Worm (Caenorhabditis elegans) whole organism, mixed stage, embryonic: ENCODE data around the gene col-125.
"Not testable (repeated sequence)": the region's sequence is repeated elsewhere in the genome, so short reads cannot be mapped to it uniquely, and the experiment has no call there.

Experiments used
- blmp-1 ChIP-seq: fragments of 150-350 bp; optimal IDR thresholded peaks from 2 replicates; lab custom pipeline; 2014; ENCODE audit warnings: missing biosample characterization, missing genetic modification characterization
- ceh-39 ChIP-seq: fragments of 150-350 bp; optimal IDR thresholded peaks from 2 replicates; lab custom pipeline; 2014; ENCODE audit warnings: missing biosample characterization, missing genetic modification characterization
- ces-1 ChIP-seq: fragments of 150-350 bp; optimal IDR thresholded peaks from 2 replicates; lab custom pipeline; 2014; ENCODE audit warnings: missing biosample characterization, missing genetic modification reagents, missing genetic modification characterization
- elt-3 ChIP-seq: fragments of 150-350 bp; optimal IDR thresholded peaks from 2 replicates; lab custom pipeline; 2014; ENCODE audit warnings: missing biosample characterization, missing genetic modification characterization
- lin-13 ChIP-seq: fragments of 150-350 bp; optimal IDR thresholded peaks from 2 replicates; lab custom pipeline; 2014; ENCODE audit warnings: missing biosample characterization, missing genetic modification characterization
- lsy-2 ChIP-seq: fragments of 150-350 bp; optimal IDR thresholded peaks from 2 replicates; lab custom pipeline; 2014; ENCODE audit warnings: missing biosample characterization, missing genetic modification characterization
- nhr-12 ChIP-seq: fragments of 150-350 bp; optimal IDR thresholded peaks from 2 replicates; lab custom pipeline; 2014; ENCODE audit warnings: missing biosample characterization, missing genetic modification characterization
- nhr-237 ChIP-seq: fragments of 150-350 bp; optimal IDR thresholded peaks from 2 replicates; lab custom pipeline; 2014; ENCODE audit warnings: missing biosample characterization, missing genetic modification characterization
- nhr-28 ChIP-seq: fragments of 150-350 bp; optimal IDR thresholded peaks from 2 replicates; lab custom pipeline; 2014; ENCODE audit warnings: missing biosample characterization, missing genetic modification characterization
- sem-2 ChIP-seq: fragments of 200-800 bp; sonication (Bioruptor generic); optimal IDR thresholded peaks from 2 replicates; lab custom pipeline; 2018; ENCODE audit warnings: mild to moderate bottlenecking, missing genetic modification characterization, missing compliant biosample characterization
- sptf-1 ChIP-seq: sonication (generic microtip); optimal IDR thresholded peaks from 2 replicates; lab custom pipeline; 2017; ENCODE audit warnings: mild to moderate bottlenecking, missing genetic modification characterization, moderate library complexity, missing compliant biosample characterization
- unc-39 ChIP-seq: fragments of 150-350 bp; optimal IDR thresholded peaks from 2 replicates; lab custom pipeline; 2014; ENCODE audit warnings: missing biosample characterization, missing genetic modification characterization
- unc-62 ChIP-seq: fragments of 150-350 bp; optimal IDR thresholded peaks from 2 replicates; lab custom pipeline; 2014; ENCODE audit warnings: missing biosample characterization, missing genetic modification reagents, missing genetic modification characterization
- ztf-11 ChIP-seq: fragments of 150-350 bp; optimal IDR thresholded peaks from 2 replicates; lab custom pipeline; 2014; ENCODE audit warnings: missing biosample characterization, missing genetic modification characterization

- not testable (repeated sequence) for TF ChIP-seq unc-62 (GFP tag; lab: Kevin White, UChicago); nhr-237 (tag; lab: Kevin White, UChicago); ceh-39 (tag; lab: Kevin White, UChicago); ces-1 (GFP tag; lab: Kevin White, UChicago); ztf-11 (tag; lab: Kevin White, UChicago); elt-3 (tag; lab: Kevin White, UChicago); sptf-1 (tag; lab: Kevin White, UChicago); unc-39; sem-2; lsy-2 (tag; lab: Kevin White, UChicago); nhr-28 (tag; lab: Kevin White, UChicago); blmp-1; lin-13 (tag; lab: Kevin White, UChicago); nhr-12
Observed at ce11 chrIV:11202389-11202788, 22.9 kb upstream of the col-125 start, which contains the start of gene R07H5.11.
